Worm (Caenorhabditis elegans): ENCODE data around the gene ges-1.

DNA sequence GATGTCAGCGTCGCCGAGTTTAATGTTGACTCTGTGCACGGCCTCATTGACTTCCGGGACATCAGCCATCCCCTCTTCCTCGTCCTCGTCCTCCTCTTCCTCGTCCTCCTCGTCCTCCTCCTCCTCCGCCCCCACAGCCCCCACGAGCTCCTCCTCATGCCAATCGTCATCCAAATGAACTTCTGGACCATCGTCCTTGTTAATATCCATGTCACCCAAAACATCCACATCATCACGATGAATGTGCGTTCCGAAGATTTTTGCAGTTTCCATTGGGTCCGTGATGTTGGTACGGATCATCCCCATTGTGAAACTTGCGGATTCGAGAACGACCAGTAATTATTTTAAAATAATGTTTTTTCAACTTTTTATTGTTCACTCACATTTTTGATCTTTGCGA is 2.5 kb upstream of the ges-1 start:
- TF ChIP-seq him-1 (tag; optimal IDR thresholded peaks at IDR 0.05) = no peak
- no peak for TF ChIP-seq dao-5 (tag; optimal IDR thresholded peaks at IDR 0.05)
- no peak for TF ChIP-seq W03F9.2 (tag; optimal IDR thresholded peaks at IDR 0.05)

All from whole organism, L4/young adult.